Worm (Caenorhabditis elegans) whole organism, L4/young adult: ENCODE results near the gene gpa-6.

Experiments used
- W03F9.2 ChIP-seq: fragments of 150-350 bp; optimal IDR thresholded peaks from 2 replicates; lab custom pipeline; 2014; ENCODE audit warnings: missing biosample characterization, missing genetic modification characterization
- dao-5 ChIP-seq: sonication (generic microtip); optimal IDR thresholded peaks from 2 replicates; lab custom pipeline; 2016; ENCODE audit warnings: missing genotype, missing genetic modification characterization, moderate library complexity, missing compliant biosample characterization
- him-1 ChIP-seq: sonication (generic microtip); optimal IDR thresholded peaks from 2 replicates; lab custom pipeline; 2016; ENCODE audit warnings: missing genotype, missing genetic modification reagents, missing genetic modification characterization, missing compliant biosample characterization

DNA sequence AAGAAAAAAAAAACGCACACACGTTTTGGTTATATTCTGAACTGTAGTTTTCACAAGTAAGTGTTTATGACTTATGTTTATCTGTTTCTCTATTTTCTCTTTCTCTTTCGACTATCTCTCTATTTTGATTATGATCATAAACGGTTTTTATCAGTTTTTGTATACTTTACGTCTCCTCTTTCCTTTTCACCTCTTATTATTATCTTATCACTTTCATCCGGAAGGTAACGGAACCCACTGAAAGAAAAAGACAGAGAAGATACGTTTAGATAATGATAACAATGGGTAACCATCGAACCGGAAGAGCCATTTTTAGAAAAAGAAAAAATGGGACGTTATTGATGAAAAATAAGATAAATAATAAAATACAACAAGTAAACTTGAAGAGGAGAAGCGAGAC is 25.3 kb upstream of the gpa-6 start:
- TF ChIP-seq dao-5, result no peak
- no peak for TF ChIP-seq him-1 (tag; lab: Kevin White, UChicago)
- no peak for TF ChIP-seq W03F9.2 (tag; lab: Kevin White, UChicago)
